Worm (Caenorhabditis elegans): ENCODE data around the gene nhr-275.

nhr-275 gene

ce11 chrV:2215352-2215751 is 51.5 kb downstream of the nhr-275 start, which contains the start of gene nstp-8:
nstp-8 (plus strand) TSS chrV:2215652.
- TF ChIP-seq lin-13 (GFP tag; optimal IDR thresholded peaks at IDR 0.05) (no peak), blmp-1 (tag; optimal IDR thresholded peaks at IDR 0.05) (peak; percentile 30)
